Worm (Caenorhabditis elegans) whole organism, early embryonic: Measurements from ENCODE around the gene nhr-158.

Experiments used
- B0310.2 ChIP-seq: sonication (generic microtip); optimal IDR thresholded peaks from 2 replicates; lab custom pipeline; 2016; ENCODE audit warnings: mild to moderate bottlenecking, missing genetic modification characterization, missing compliant biosample characterization
- F13C5.2 ChIP-seq: sonication (generic microtip); optimal IDR thresholded peaks from 2 replicates; lab custom pipeline; 2017; ENCODE audit warnings: mild to moderate bottlenecking, missing genetic modification characterization, inconsistent platforms, missing compliant biosample characterization
- ama-1 ChIP-seq: fragments of 150-350 bp; optimal IDR thresholded peaks from 2 replicates; lab custom pipeline; 2014
- ceh-36 ChIP-seq: sonication (generic microtip); optimal IDR thresholded peaks from 2 replicates; lab custom pipeline; 2016; ENCODE audit warnings: missing genetic modification characterization, inconsistent platforms, missing compliant biosample characterization
- flt-1 ChIP-seq: fragments of 200-800 bp; sonication (Bioruptor generic); IDR thresholded peaks from 2 replicates; pipeline ENCODE4 v1.3.6; 2022; ENCODE audit warnings: missing genetic modification characterization, missing compliant biosample characterization
- hmg-4 ChIP-seq: fragments of 200-800 bp; sonication (Bioruptor generic); optimal IDR thresholded peaks from 2 replicates; lab custom pipeline; 2018; ENCODE audit warnings: mild to moderate bottlenecking, missing genetic modification characterization, missing compliant biosample characterization
- pes-1 ChIP-seq: fragments of 200-800 bp; sonication (Bioruptor generic); IDR thresholded peaks from 2 replicates; pipeline ENCODE4 v1.3.6; 2022; ENCODE audit warnings: missing genetic modification reagents, missing genetic modification characterization, missing compliant biosample characterization
- scrt-1 ChIP-seq: fragments of 200-800 bp; sonication (Bioruptor generic); IDR thresholded peaks from 2 replicates; pipeline ENCODE4 v1.3.6; 2022; ENCODE audit warnings: missing genetic modification characterization, missing compliant biosample characterization
- sea-1 ChIP-seq: fragments of 200-800 bp; sonication (Bioruptor generic); conservative IDR thresholded peaks from 2 replicates; pipeline ENCODE4 v1.3.6; 2022; ENCODE audit warnings: missing genetic modification characterization, missing compliant biosample characterization
- tbx-11 ChIP-seq: fragments of 200-800 bp; sonication (Bioruptor generic); IDR thresholded peaks from 2 replicates; pipeline ENCODE4 v1.3.6; 2022; ENCODE audit warnings: missing genetic modification characterization, missing compliant biosample characterization
- tbx-37 ChIP-seq: fragments of 200-800 bp; sonication (Bioruptor generic); conservative IDR thresholded peaks from 2 replicates; pipeline ENCODE4 v1.3.6; 2022; ENCODE audit warnings: missing genetic modification reagents, missing genetic modification characterization, missing compliant biosample characterization
- tra-4 ChIP-seq: sonication (generic microtip); optimal IDR thresholded peaks from 2 replicates; lab custom pipeline; 2017; ENCODE audit warnings: missing genetic modification characterization, missing compliant biosample characterization

DNA sequence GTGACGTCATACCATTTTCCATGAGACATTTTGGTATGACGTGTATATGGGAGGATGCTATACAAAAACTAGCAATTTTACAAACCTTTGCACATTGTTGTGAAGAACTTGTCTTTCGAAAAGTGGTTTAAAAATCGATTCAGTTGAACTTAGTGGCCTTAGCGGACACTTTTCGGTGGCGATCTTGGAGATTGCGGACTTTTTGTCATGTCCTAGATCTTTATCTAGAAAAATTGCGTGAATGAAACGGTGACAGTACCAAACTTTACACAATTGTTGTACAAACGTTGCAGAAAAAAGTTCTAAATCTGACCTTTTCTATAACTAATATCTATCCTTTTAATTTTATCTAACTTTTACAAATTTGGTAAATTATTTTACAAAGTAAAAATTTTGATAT is 8.7 kb downstream of the nhr-158 start:
- TF ChIP-seq ama-1 (lab: Kevin White, UChicago) (no peak), B0310.2 (tag; lab: Kevin White, UChicago) (no peak), F13C5.2 (no peak), tbx-11 (GFP tag; lab: Robert Waterston, UW) (no peak), flt-1 (GFP tag; lab: Robert Waterston, UW) (no peak), tbx-37 (no peak), hmg-4 (GFP tag; lab: Kevin White, UChicago) (no peak), tra-4 (tag; lab: Kevin White, UChicago) (no peak), sea-1 (no peak), pes-1 (GFP tag; lab: Robert Waterston, UW) (no peak), ceh-36 (tag; lab: Kevin White, UChicago) (no peak), scrt-1 (no peak)
